Worm (Caenorhabditis elegans) whole organism, young adult: ENCODE results near the gene mcm-6.

Experiments used
- B0019.2 ChIP-seq: fragments of 200-800 bp; sonication (Bioruptor generic); conservative IDR thresholded peaks from 2 replicates; pipeline ENCODE4 v1.3.6; 2022; ENCODE audit warnings: missing genetic modification reagents, missing genetic modification characterization, missing compliant biosample characterization
- B0035.1 ChIP-seq: sonication (generic microtip); optimal IDR thresholded peaks from 2 replicates; lab custom pipeline; 2016; ENCODE audit warnings: missing genetic modification characterization, mild to moderate bottlenecking, missing compliant biosample characterization, missing genotype, missing genetic modification reagents
- B0261.1 ChIP-seq: sonication (generic microtip); optimal IDR thresholded peaks from 2 replicates; lab custom pipeline; 2016; ENCODE audit warnings: mild to moderate bottlenecking, missing genetic modification characterization, moderate library complexity, missing compliant biosample characterization
- F39B2.1 ChIP-seq: fragments of 200-800 bp; sonication (Bioruptor generic); IDR thresholded peaks from 2 replicates; pipeline ENCODE4 v1.3.6; 2022; ENCODE audit warnings: missing genetic modification reagents, missing genetic modification characterization, missing compliant biosample characterization
- F49E8.2 ChIP-seq: sonication (generic microtip); optimal IDR thresholded peaks from 3 replicates; lab custom pipeline; 2017; ENCODE audit warnings: missing genetic modification characterization, mild to moderate bottlenecking, missing compliant biosample characterization, antibody characterized with exemption, moderate library complexity; ENCODE audit not compliant: insufficient read depth
- T07F8.4 ChIP-seq: sonication (generic microtip); optimal IDR thresholded peaks from 2 replicates; lab custom pipeline; 2016; ENCODE audit warnings: mild to moderate bottlenecking, missing genetic modification characterization, moderate library complexity, missing compliant biosample characterization
- attf-6 ChIP-seq: fragments of 200-800 bp; sonication (Bioruptor generic); IDR thresholded peaks from 2 replicates; pipeline ENCODE4 v1.3.6; 2022; ENCODE audit warnings: missing genetic modification reagents, missing genetic modification characterization, missing compliant biosample characterization
- ceh-100 ChIP-seq: fragments of 200-800 bp; sonication (Bioruptor generic); IDR thresholded peaks from 2 replicates; pipeline ENCODE4 v1.3.6; 2022; ENCODE audit warnings: missing genetic modification reagents, missing genetic modification characterization, missing compliant biosample characterization
- hsf-1 ChIP-seq: fragments of 200-800 bp; sonication (Bioruptor generic); IDR thresholded peaks from 2 replicates; pipeline ENCODE4 v1.3.6; 2022; ENCODE audit warnings: missing genetic modification reagents, missing genetic modification characterization, missing compliant biosample characterization
- let-526 ChIP-seq: fragments of 200-800 bp; sonication (Bioruptor generic); IDR thresholded peaks from 2 replicates; pipeline ENCODE4 v1.3.6; 2022; ENCODE audit warnings: missing genetic modification reagents, missing genetic modification characterization, missing compliant biosample characterization
- madf-6 ChIP-seq: fragments of 200-800 bp; sonication (Bioruptor generic); IDR thresholded peaks from 2 replicates; pipeline ENCODE4 v1.3.6; 2022; ENCODE audit warnings: missing genetic modification reagents, missing genetic modification characterization, missing compliant biosample characterization
- sea-2 ChIP-seq: fragments of 200-800 bp; sonication (Bioruptor generic); IDR thresholded peaks from 2 replicates; pipeline ENCODE4 v1.3.6; 2022; ENCODE audit warnings: missing genetic modification characterization, missing compliant biosample characterization
- unc-62 ChIP-seq: fragments of 150-350 bp; optimal IDR thresholded peaks from 2 replicates; lab custom pipeline; 2014; ENCODE audit warnings: missing biosample characterization, missing genetic modification reagents, missing genetic modification characterization

- TF ChIP-seq sea-2 (GFP tag; lab: Robert Waterston, UW) = no peak
- no peak for TF ChIP-seq B0261.1 (tag; lab: Kevin White, UChicago)
- TF ChIP-seq B0035.1 (tag; lab: Kevin White, UChicago) = no peak
- TF ChIP-seq F49E8.2 = no peak
- no peak for TF ChIP-seq unc-62 (GFP tag; lab: Kevin White, UChicago)
- TF ChIP-seq F39B2.1 = no peak
- TF ChIP-seq attf-6 = no peak
- TF ChIP-seq T07F8.4 (tag; lab: Kevin White, UChicago) = no peak
- TF ChIP-seq ceh-100 (GFP tag; lab: Robert Waterston, UW) = no peak
- no peak for TF ChIP-seq B0019.2
- TF ChIP-seq hsf-1 (GFP tag; lab: Robert Waterston, UW) = no peak
- TF ChIP-seq madf-6 (GFP tag; lab: Robert Waterston, UW) = no peak
- no peak for TF ChIP-seq let-526 (GFP tag; lab: Robert Waterston, UW)
These were observed 13.4 kb downstream of the mcm-6 start for ce11 chrIII:9807560-9808046.
